Worm (Caenorhabditis elegans) whole organism, L4 larva: ENCODE measurements around the gene C50B6.7.

ENCODE experiments used
- F49E8.2 ChIP-seq: sonication (generic microtip); optimal IDR thresholded peaks from 2 replicates; lab custom pipeline; 2016; ENCODE audit warnings: missing compliant biosample characterization, mild to moderate bottlenecking, missing genetic modification characterization, borderline replicate concordance
- Y75B8A.6 ChIP-seq: fragments of 200-800 bp; sonication (Bioruptor generic); IDR thresholded peaks from 2 replicates; pipeline ENCODE4 v1.3.6; 2022; ENCODE audit warnings: missing genetic modification reagents, missing genetic modification characterization, missing compliant biosample characterization
- daf-19 ChIP-seq: fragments of 200-800 bp; sonication (Bioruptor generic); conservative IDR thresholded peaks from 2 replicates; pipeline ENCODE4 v1.3.6; 2022; ENCODE audit warnings: missing genetic modification characterization, missing compliant biosample characterization
- jun-1 ChIP-seq: fragments of 150-350 bp; optimal IDR thresholded peaks from 2 replicates; lab custom pipeline; 2014; ENCODE audit warnings: missing biosample characterization, missing genetic modification reagents, missing genetic modification characterization
- nhr-11 ChIP-seq: fragments of 150-350 bp; optimal IDR thresholded peaks from 2 replicates; lab custom pipeline; 2014; ENCODE audit warnings: missing biosample characterization, missing genetic modification characterization
- nhr-111 ChIP-seq: fragments of 200-800 bp; sonication (Bioruptor generic); optimal IDR thresholded peaks from 2 replicates; lab custom pipeline; 2018; ENCODE audit warnings: mild to moderate bottlenecking, missing genetic modification characterization, missing compliant biosample characterization
- nhr-42 ChIP-seq: fragments of 200-800 bp; sonication (Bioruptor generic); IDR thresholded peaks from 2 replicates; pipeline ENCODE4 v1.3.6; 2022; ENCODE audit warnings: missing genetic modification characterization, missing compliant biosample characterization
- pha-4 ChIP-seq, 2 experiments: fragments of 150-350 bp in 1 of 2; fragments of 200-800 bp in 1 of 2; sonication (Bioruptor generic) in 1 of 2; IDR thresholded peaks in 1 of 2; optimal IDR thresholded peaks in 1 of 2; 2 replicates each; pipeline versions ENCODE4 v1.3.6 to Lab custom; 2014 to 2022; ENCODE audit warnings: missing genetic modification characterization in 2 of 2, missing genetic modification reagents in 2 of 2, missing biosample characterization in 1 of 2, missing compliant biosample characterization in 1 of 2
- pqm-1 ChIP-seq: sonication (generic microtip); optimal IDR thresholded peaks from 2 replicates; lab custom pipeline; 2017; ENCODE audit warnings: missing biosample characterization, missing genetic modification characterization
- spr-1 ChIP-seq: sonication (generic microtip); optimal IDR thresholded peaks from 2 replicates; lab custom pipeline; 2016; ENCODE audit warnings: mild to moderate bottlenecking, missing genetic modification characterization, missing compliant biosample characterization
- vab-7 ChIP-seq: fragments of 200-800 bp; sonication (Bioruptor generic); IDR thresholded peaks from 2 replicates; pipeline ENCODE4 v1.3.6; 2022; ENCODE audit warnings: missing genetic modification reagents, missing genetic modification characterization, missing compliant biosample characterization
- zag-1 ChIP-seq: fragments of 150-350 bp; optimal IDR thresholded peaks from 2 replicates; lab custom pipeline; 2014; ENCODE audit warnings: missing biosample characterization, missing genetic modification characterization

DNA sequence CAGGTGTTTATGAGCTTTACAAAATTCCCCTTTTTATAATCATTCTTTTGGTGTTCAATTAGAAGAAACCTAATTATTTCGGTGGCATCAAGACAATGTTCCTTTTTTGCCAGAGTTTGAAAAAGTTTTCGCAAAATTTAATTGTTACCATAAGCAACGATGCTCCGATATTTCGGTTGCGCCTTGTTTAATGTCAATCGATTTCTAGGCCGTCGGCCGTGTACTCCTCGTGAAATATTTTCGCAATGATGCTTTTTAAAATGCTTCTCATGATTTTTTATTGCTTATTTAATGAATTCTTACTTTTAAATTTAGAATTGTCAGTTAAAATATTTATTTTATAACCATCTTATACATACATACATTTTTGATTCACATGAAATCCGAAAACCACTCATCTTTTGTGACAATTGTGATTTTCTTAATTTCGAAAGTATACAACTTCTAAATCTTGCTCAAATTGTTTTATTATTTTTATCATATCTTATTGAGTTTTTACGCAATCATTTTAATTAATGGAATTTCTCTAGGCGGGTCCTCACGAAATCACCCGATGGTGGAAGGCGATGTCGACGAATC, 11.6 kb downstream of the C50B6.7 start, which contains the start of gene C50B6.3:
- TF ChIP-seq jun-1 (no peak), spr-1 (no peak), vab-7 (GFP tag; lab: Robert Waterston, UW) (no peak), daf-19 (no peak), Y75B8A.6 (GFP tag; lab: Robert Waterston, UW) (no peak), pha-4 (GFP tag; IDR thresholded peaks at IDR 0.05; lab: Robert Waterston, UW) (no peak), pha-4 (tag; optimal IDR thresholded peaks at IDR 0.05; lab: Kevin White, UChicago) (no peak), pqm-1 (tag; lab: Kevin White, UChicago) (no peak), F49E8.2 (tag; lab: Kevin White, UChicago) (no peak), nhr-42 (GFP tag; lab: Robert Waterston, UW) (no peak), zag-1 (no peak), nhr-111 (no peak), nhr-11 (tag; lab: Kevin White, UChicago) (no peak)
